Worm (Caenorhabditis elegans) whole organism, late embryonic: ENCODE data around the gene nhr-285.

ENCODE experiments used
- C08G9.2 ChIP-seq: sonication (generic microtip); optimal IDR thresholded peaks from 2 replicates; lab custom pipeline; 2016; ENCODE audit warnings: mild to moderate bottlenecking, missing genetic modification characterization, moderate library complexity, missing compliant biosample characterization
- C38D4.7 ChIP-seq: fragments of 200-800 bp; sonication (Bioruptor generic); optimal IDR thresholded peaks from 2 replicates; lab custom pipeline; 2018; ENCODE audit warnings: mild to moderate bottlenecking, missing genetic modification characterization, moderate library complexity, missing compliant biosample characterization
- F13H6.1 ChIP-seq: sonication (generic microtip); optimal IDR thresholded peaks from 2 replicates; lab custom pipeline; 2016; ENCODE audit warnings: missing genetic modification characterization, missing compliant biosample characterization
- K09A11.1 ChIP-seq: sonication (generic microtip); optimal IDR thresholded peaks from 2 replicates; lab custom pipeline; 2017; ENCODE audit warnings: antibody characterized with exemption, mild to moderate bottlenecking, missing genetic modification characterization, missing compliant biosample characterization; ENCODE audit not compliant: insufficient read depth
- T23F11.4 ChIP-seq: fragments of 200-800 bp; sonication (Bioruptor generic); optimal IDR thresholded peaks from 2 replicates; lab custom pipeline; 2018; ENCODE audit warnings: mild to moderate bottlenecking, missing genetic modification characterization, missing compliant biosample characterization
- ama-1 ChIP-seq: fragments of 150-350 bp; optimal IDR thresholded peaks from 2 replicates; lab custom pipeline; 2014
- ceh-2 ChIP-seq: sonication (generic microtip); optimal IDR thresholded peaks from 2 replicates; lab custom pipeline; 2016; ENCODE audit warnings: missing genotype, missing genetic modification characterization, missing compliant biosample characterization
- ceh-24 ChIP-seq: sonication (generic microtip); optimal IDR thresholded peaks from 2 replicates; lab custom pipeline; 2016; ENCODE audit warnings: mild to moderate bottlenecking, missing genetic modification characterization, missing compliant biosample characterization
- ceh-30 ChIP-seq: fragments of 150-350 bp; optimal IDR thresholded peaks from 2 replicates; lab custom pipeline; 2014; ENCODE audit warnings: missing biosample characterization, missing genetic modification characterization
- ceh-31 ChIP-seq: sonication (generic microtip); optimal IDR thresholded peaks from 2 replicates; lab custom pipeline; 2016; ENCODE audit warnings: missing genetic modification characterization, missing compliant biosample characterization
- ceh-34 ChIP-seq: sonication (generic microtip); optimal IDR thresholded peaks from 2 replicates; lab custom pipeline; 2016; ENCODE audit warnings: mild to moderate bottlenecking, missing genetic modification characterization, missing compliant biosample characterization
- ceh-45 ChIP-seq: fragments of 200-800 bp; sonication (Bioruptor generic); IDR thresholded peaks from 2 replicates; pipeline ENCODE4 v1.3.6; 2022; ENCODE audit warnings: missing genetic modification reagents, missing genetic modification characterization, missing compliant biosample characterization
- ceh-48 ChIP-seq: sonication (generic microtip); optimal IDR thresholded peaks from 2 replicates; lab custom pipeline; 2016; ENCODE audit warnings: missing genetic modification characterization, inconsistent platforms, missing compliant biosample characterization
- ceh-6 ChIP-seq: fragments of 200-800 bp; sonication (Bioruptor generic); optimal IDR thresholded peaks from 2 replicates; lab custom pipeline; 2018; ENCODE audit warnings: mild to moderate bottlenecking, missing genetic modification characterization, missing compliant biosample characterization
- ceh-9 ChIP-seq: sonication (generic microtip); optimal IDR thresholded peaks from 2 replicates; lab custom pipeline; 2016; ENCODE audit warnings: mild to moderate bottlenecking, missing genetic modification characterization, inconsistent platforms, missing compliant biosample characterization
- che-1 ChIP-seq: sonication (generic microtip); optimal IDR thresholded peaks from 2 replicates; lab custom pipeline; 2016; ENCODE audit warnings: mild to moderate bottlenecking, missing genetic modification characterization, missing compliant biosample characterization
- elt-2 ChIP-seq: sonication (generic microtip); optimal IDR thresholded peaks from 2 replicates; lab custom pipeline; 2016; ENCODE audit warnings: missing genetic modification reagents, missing genetic modification characterization, missing compliant biosample characterization
- elt-4 ChIP-seq: sonication (generic microtip); optimal IDR thresholded peaks from 2 replicates; lab custom pipeline; 2016; ENCODE audit warnings: missing genetic modification characterization, missing compliant biosample characterization
- fkh-10 ChIP-seq: fragments of 150-350 bp; optimal IDR thresholded peaks from 2 replicates; lab custom pipeline; 2014; ENCODE audit warnings: missing biosample characterization, missing genetic modification reagents, missing genetic modification characterization
- fkh-6 ChIP-seq: sonication (generic microtip); optimal IDR thresholded peaks from 2 replicates; lab custom pipeline; 2016; ENCODE audit warnings: missing genetic modification characterization, missing compliant biosample characterization
- hlh-13 ChIP-seq: fragments of 200-800 bp; sonication (Bioruptor generic); optimal IDR thresholded peaks from 2 replicates; lab custom pipeline; 2018; ENCODE audit warnings: mild to moderate bottlenecking, missing genetic modification characterization, missing compliant biosample characterization
- hlh-30 ChIP-seq: sonication (generic microtip); optimal IDR thresholded peaks from 2 replicates; lab custom pipeline; 2017; ENCODE audit warnings: antibody characterized with exemption, missing genetic modification characterization, missing compliant biosample characterization; ENCODE audit not compliant: insufficient read depth
- hlh-6 ChIP-seq: sonication (generic microtip); optimal IDR thresholded peaks from 2 replicates; lab custom pipeline; 2016; ENCODE audit warnings: missing genotype, missing genetic modification characterization, missing compliant biosample characterization
- hlh-8 ChIP-seq: sonication (generic microtip); optimal IDR thresholded peaks from 2 replicates; lab custom pipeline; 2016; ENCODE audit warnings: missing genotype, missing genetic modification characterization, missing compliant biosample characterization
- lim-6 ChIP-seq: sonication (generic microtip); optimal IDR thresholded peaks from 2 replicates; lab custom pipeline; 2016; ENCODE audit warnings: missing genetic modification characterization, missing compliant biosample characterization
- nhr-11 ChIP-seq: fragments of 150-350 bp; optimal IDR thresholded peaks from 2 replicates; lab custom pipeline; 2014; ENCODE audit warnings: missing biosample characterization, missing genetic modification characterization
- pag-3 ChIP-seq: sonication (generic microtip); optimal IDR thresholded peaks from 2 replicates; lab custom pipeline; 2016; ENCODE audit warnings: missing compliant biosample characterization, missing genetic modification characterization, borderline replicate concordance
- pha-2 ChIP-seq: sonication (generic microtip); optimal IDR thresholded peaks from 2 replicates; lab custom pipeline; 2017; ENCODE audit warnings: mild to moderate bottlenecking, missing genetic modification characterization, missing compliant biosample characterization
- pha-4 ChIP-seq: fragments of 150-350 bp; optimal IDR thresholded peaks from 2 replicates; lab custom pipeline; 2018; ENCODE audit warnings: missing biosample characterization, missing genetic modification reagents, missing genetic modification characterization
- pros-1 ChIP-seq: fragments of 150-350 bp; optimal IDR thresholded peaks from 2 replicates; lab custom pipeline; 2014; ENCODE audit warnings: missing biosample characterization, missing genetic modification reagents, missing genetic modification characterization
- tbx-2 ChIP-seq: sonication (generic microtip); optimal IDR thresholded peaks from 2 replicates; lab custom pipeline; 2016; ENCODE audit warnings: missing genetic modification characterization, missing compliant biosample characterization
- ttx-3 ChIP-seq: sonication (generic microtip); optimal IDR thresholded peaks from 2 replicates; lab custom pipeline; 2016; ENCODE audit warnings: missing genetic modification reagents, missing genetic modification characterization, missing compliant biosample characterization
- unc-3 ChIP-seq, 2 experiments: fragments of 200-800 bp in 1 of 2; sonication (Bioruptor generic) in 1 of 2; sonication (generic microtip) in 1 of 2; conservative IDR thresholded peaks in 1 of 2; optimal IDR thresholded peaks in 1 of 2; 2 replicates each; pipeline versions ENCODE4 v1.3.6 to Lab custom; 2016 to 2022; ENCODE audit warnings: missing compliant biosample characterization in 2 of 2, missing genetic modification characterization in 2 of 2, missing genetic modification reagents in 1 of 2
- unc-42 ChIP-seq: sonication (generic microtip); optimal IDR thresholded peaks from 2 replicates; lab custom pipeline; 2016; ENCODE audit warnings: missing genotype, missing genetic modification characterization, missing compliant biosample characterization
- ztf-16 ChIP-seq: sonication (generic microtip); optimal IDR thresholded peaks from 2 replicates; lab custom pipeline; 2017; ENCODE audit warnings: missing genetic modification characterization, missing compliant biosample characterization

nhr-285 gene

ce11 chrV:15781086-15781485, 2.1 kb upstream of the nhr-285 start, which contains the start of gene T26E4.2:
Gene T26E4.2 (plus strand): TSS chrV:15781386.
- TF ChIP-seq fkh-10 (no peak), nhr-11 (no peak), hlh-6 (tag; lab: Kevin White, UChicago) (no peak), unc-3 (GFP tag; conservative IDR thresholded peaks at IDR 0.05; lab: Robert Waterston, UW) (no peak), unc-3 (tag; optimal IDR thresholded peaks at IDR 0.05; lab: Kevin White, UChicago) (no peak), pha-4 (tag; lab: Kevin White, UChicago) (no peak), ceh-9 (no peak), hlh-8 (tag; lab: Kevin White, UChicago) (no peak), ama-1 (lab: Kevin White, UChicago) (no peak), elt-2 (tag; lab: Kevin White, UChicago) (no peak), lim-6 (tag; lab: Kevin White, UChicago) (no peak), ceh-2 (tag; lab: Kevin White, UChicago) (no peak)
- TF ChIP-seq, all 69 proteins: peak for 0

- TF ChIP-seq C38D4.7 (GFP tag; lab: Kevin White, UChicago) (no peak), ztf-16 (tag; lab: Kevin White, UChicago) (no peak), ceh-6 (GFP tag; lab: Kevin White, UChicago) (no peak), pros-1 (no peak), fkh-6 (tag; lab: Kevin White, UChicago) (no peak), che-1 (tag; lab: Kevin White, UChicago) (no peak), ceh-45 (GFP tag; lab: Robert Waterston, UW) (no peak), T23F11.4 (GFP tag; lab: Kevin White, UChicago) (no peak), ceh-24 (tag; lab: Kevin White, UChicago) (no peak), ceh-31 (no peak), ama-1 (lab: Kevin White, UChicago) (no peak), tbx-2 (tag; lab: Kevin White, UChicago) (no peak), pha-2 (tag; lab: Kevin White, UChicago) (no peak), hlh-13 (GFP tag; lab: Kevin White, UChicago) (no peak), K09A11.1 (tag; lab: Kevin White, UChicago) (no peak), hlh-6 (tag; lab: Kevin White, UChicago) (no peak), hlh-30 (tag; lab: Kevin White, UChicago) (no peak)
Measured at ce11 chrV:15776651-15777050, 2.4 kb downstream of the nhr-285 start, which contains the start of gene nhr-283. Gene nhr-283 (minus strand): TSS chrV:15776751.

- TF ChIP-seq pag-3 (tag; lab: Kevin White, UChicago) (no peak), elt-4 (tag; lab: Kevin White, UChicago) (no peak), nhr-11 (no peak), pha-4 (tag; lab: Kevin White, UChicago) (no peak), ztf-16 (tag; lab: Kevin White, UChicago) (no peak), ceh-48 (tag; lab: Kevin White, UChicago) (no peak), unc-3 (GFP tag; conservative IDR thresholded peaks at IDR 0.05; lab: Robert Waterston, UW) (no peak), unc-3 (tag; optimal IDR thresholded peaks at IDR 0.05; lab: Kevin White, UChicago) (no peak), C08G9.2 (tag; lab: Kevin White, UChicago) (no peak)
Measured at ce11 chrV:15773941-15774340, 5.1 kb downstream of the nhr-285 start.

DNA sequence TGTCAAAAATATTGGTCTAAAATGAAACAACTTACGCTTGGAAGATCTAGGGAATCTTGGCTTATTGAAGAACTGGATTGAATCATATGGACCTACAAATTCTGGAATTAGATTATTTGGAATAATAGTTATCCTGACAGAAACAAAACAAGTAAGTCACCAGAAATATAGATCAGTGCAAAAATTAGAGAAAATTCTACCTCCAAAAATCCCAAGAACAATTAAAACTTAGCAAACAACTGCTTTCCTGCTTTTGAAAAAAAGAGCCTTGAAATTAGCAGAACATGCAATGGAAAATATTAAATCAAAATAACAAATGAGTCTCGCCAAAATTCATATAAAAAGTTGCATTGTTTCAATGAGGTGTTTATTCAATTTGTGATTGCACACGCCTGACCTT, 5.9 kb downstream of the nhr-285 start, which contains the start of gene nhr-60:
Gene nhr-60, minus strand, starts transcription at position 101 of the 400 bp plus-strand sequence.
- TF ChIP-seq C38D4.7 (GFP tag; lab: Kevin White, UChicago) (no peak), ceh-2 (tag; lab: Kevin White, UChicago) (no peak), ceh-34 (tag; lab: Kevin White, UChicago) (no peak), ceh-30 (tag; lab: Kevin White, UChicago) (no peak), ceh-31 (no peak), hlh-6 (tag; lab: Kevin White, UChicago) (no peak), ttx-3 (no peak), unc-42 (tag; lab: Kevin White, UChicago) (no peak), ceh-9 (no peak), F13H6.1 (tag; lab: Kevin White, UChicago) (no peak)
